Worm (Caenorhabditis elegans): Measurements from ENCODE around the gene R02D5.9.

R02D5.9 gene

ce11 chrV:14460615-14461102 is 50.3 kb downstream of the R02D5.9 start, which contains the start of gene F08H9.2:
Gene F08H9.2 (plus strand): TSS chrV:14460665.
- TF ChIP-seq unc-62 (GFP tag; optimal IDR thresholded peaks at IDR 0.05): no peak

DNA sequence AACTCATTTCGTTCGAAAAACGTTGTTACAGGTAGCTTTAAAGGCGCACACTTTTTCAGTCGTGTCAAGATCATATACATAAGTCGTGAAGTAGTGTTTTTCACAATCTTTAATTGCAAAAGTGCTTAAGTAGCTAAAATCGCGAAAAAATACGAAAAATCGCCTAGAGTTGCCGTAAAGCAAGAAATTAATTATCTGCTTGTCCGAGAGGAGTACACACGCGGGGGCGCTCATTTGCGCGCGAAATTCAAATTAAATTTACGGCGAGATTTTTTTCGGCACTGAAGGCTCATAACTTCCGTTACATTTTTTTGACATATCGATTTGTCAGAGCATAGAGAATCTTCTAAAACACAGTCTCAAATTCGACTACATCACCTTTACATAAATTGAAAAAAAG is 50.8 kb downstream of the R02D5.9 start:
- TF ChIP-seq unc-62 (GFP tag; optimal IDR thresholded peaks at IDR 0.05): no peak

Data from whole organism, dauer.